1 fruit fly cellular context compared by ENCODE assay signal in the genomic region with DNA sequence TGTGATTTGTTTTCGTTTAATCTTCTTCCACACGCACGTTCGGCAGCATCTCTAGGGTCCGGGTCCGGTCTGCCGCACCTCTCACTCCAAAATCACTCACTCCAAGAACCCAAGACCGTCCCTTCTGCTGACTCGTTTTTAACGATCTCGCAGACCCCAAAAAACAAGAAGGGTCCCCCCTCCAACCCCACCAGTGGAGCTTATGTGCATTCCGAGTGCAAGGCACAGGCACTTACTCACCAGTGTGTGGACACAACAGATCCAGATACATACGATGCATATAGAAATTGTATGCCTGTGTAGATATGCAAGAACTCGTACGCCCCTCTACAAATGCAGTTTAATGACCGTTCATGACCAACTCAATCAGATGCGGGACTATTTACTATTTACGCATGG.
TF ChIP-seq lines count a peak whose summit lies in the region.

No protein-coding gene starts in this region.

TF ChIP-seq in whole organism, embryonic, 481 proteins besides CTCF, POLR2A, EP300 and RAD21 (continued from another document and continues in another):
- TF ChIP-seq CG7271 (tag; optimal IDR thresholded peaks at IDR 0.05; lab: Kevin White, UChicago) (no peak), usp (GFP tag; optimal IDR thresholded peaks at IDR 0.05; lab: Kevin White, UChicago) (no peak), exex (tag; optimal IDR thresholded peaks at IDR 0.05; lab: Kevin White, UChicago) (no peak), crp (GFP tag; optimal IDR thresholded peaks at IDR 0.05; lab: Kevin White, UChicago) (no peak), CG8765 (GFP tag; IDR thresholded peaks at IDR 0.05; lab: Robert Waterston, UW) (no peak), CG2120 (GFP tag; optimal IDR thresholded peaks at IDR 0.05; lab: Kevin White, UChicago) (no peak), sens (GFP tag; lab: Kevin White, UChicago) (no peak), ind (GFP tag; optimal IDR thresholded peaks at IDR 0.05; lab: Kevin White, UChicago) (no peak), sd (tag; optimal IDR thresholded peaks at IDR 0.05; lab: Kevin White, UChicago) (peak; percentile 57), D (optimal IDR thresholded peaks at IDR 0.05; lab: Kevin White, UChicago) (no peak), D (GFP tag; optimal IDR thresholded peaks at IDR 0.05; lab: Kevin White, UChicago) (no peak), Ets65A (GFP tag; lab: Kevin White, UChicago) (peak; percentile 80), CG2199 (GFP tag; IDR thresholded peaks at IDR 0.05; lab: Robert Waterston, UW) (peak; percentile 49; the same call in 1 of the 3 replicates), run (tag; optimal IDR thresholded peaks at IDR 0.05; lab: Kevin White, UChicago) (no peak), peb (GFP tag; IDR thresholded peaks at IDR 0.05; lab: Robert Waterston, UW) (no peak), CG10431 (GFP tag; optimal IDR thresholded peaks at IDR 0.05; lab: Kevin White, UChicago) (no peak), otp (GFP tag; IDR thresholded peaks at IDR 0.05; lab: Robert Waterston, UW) (peak; percentile 48; the same call in 1 of the 3 replicates), az2 (GFP tag; optimal IDR thresholded peaks at IDR 0.05; lab: Kevin White, UChicago) (no peak), pnt (GFP tag; optimal IDR thresholded peaks at IDR 0.05; lab: Kevin White, UChicago) (no peak), CG11085 (GFP tag; IDR thresholded peaks at IDR 0.05; lab: Robert Waterston, UW) (no peak), CG16815 (GFP tag; optimal IDR thresholded peaks at IDR 0.05; lab: Kevin White, UChicago) (no peak), Stat92E (GFP tag; optimal IDR thresholded peaks at IDR 0.05; lab: Kevin White, UChicago) (no peak), zfh2 (GFP tag; optimal IDR thresholded peaks at IDR 0.05; lab: Kevin White, UChicago) (no peak), Med (GFP tag; lab: Kevin White, UChicago) (peak; percentile 37), sens-2 (GFP tag; IDR thresholded peaks at IDR 0.05; lab: Robert Waterston, UW) (no peak), dm (GFP tag; optimal IDR thresholded peaks at IDR 0.05; lab: Kevin White, UChicago) (no peak), cg (GFP tag; optimal IDR thresholded peaks at IDR 0.05; lab: Kevin White, UChicago) (peak; percentile 50), CG18599 (GFP tag; optimal IDR thresholded peaks at IDR 0.05; lab: Kevin White, UChicago) (no peak), NfI (GFP tag; optimal IDR thresholded peaks at IDR 0.05; lab: Kevin White, UChicago) (no peak), CG4328 (GFP tag; optimal IDR thresholded peaks at IDR 0.05; lab: Kevin White, UChicago) (no peak), Drgx (GFP tag; IDR thresholded peaks at IDR 0.05; lab: Robert Waterston, UW) (0 out of 2 replicates have a peak, but pooled peaks have one; percentile 22), jing (GFP tag; optimal IDR thresholded peaks at IDR 0.05; lab: Kevin White, UChicago) (no peak), corto (GFP tag; optimal IDR thresholded peaks at IDR 0.05; lab: Kevin White, UChicago) (no peak), CG6654 (GFP tag; optimal IDR thresholded peaks at IDR 0.05; lab: Kevin White, UChicago) (no peak), CG13775 (GFP tag; optimal IDR thresholded peaks at IDR 0.05; lab: Kevin White, UChicago) (no peak), schlank (tag; optimal IDR thresholded peaks at IDR 0.05; lab: Kevin White, UChicago) (no peak), Ptx1 (GFP tag; IDR thresholded peaks at IDR 0.05; lab: Robert Waterston, UW) (no peak), sim (GFP tag; IDR thresholded peaks at IDR 0.05; lab: Robert Waterston, UW) (no peak), CG3281 (GFP tag; optimal IDR thresholded peaks at IDR 0.05; lab: Kevin White, UChicago) (no peak), lov (optimal IDR thresholded peaks at IDR 0.05; lab: Kevin White, UChicago) (no peak), lov (GFP tag; IDR thresholded peaks at IDR 0.05; lab: Robert Waterston, UW) (no peak), yki (optimal IDR thresholded peaks at IDR 0.05; lab: Kevin White, UChicago) (no peak), CG6175 (GFP tag; IDR thresholded peaks at IDR 0.05; lab: Robert Waterston, UW) (no peak), zen (tag; optimal IDR thresholded peaks at IDR 0.05; lab: Kevin White, UChicago) (no peak), Pdp1 (GFP tag; optimal IDR thresholded peaks at IDR 0.05; lab: Kevin White, UChicago) (no peak), fru (optimal IDR thresholded peaks at IDR 0.05; lab: Kevin White, UChicago) (no peak), CG3838 (GFP tag; optimal IDR thresholded peaks at IDR 0.05; lab: Kevin White, UChicago) (no peak), emc (GFP tag; optimal IDR thresholded peaks at IDR 0.05; lab: Kevin White, UChicago) (no peak), dysf (GFP tag; IDR thresholded peaks at IDR 0.05; lab: Robert Waterston, UW) (no peak), cas (GFP tag; IDR thresholded peaks at IDR 0.05; lab: Robert Waterston, UW) (no peak), sc (optimal IDR thresholded peaks at IDR 0.05; lab: Kevin White, UChicago) (no peak), sc (GFP tag; optimal IDR thresholded peaks at IDR 0.05; lab: Kevin White, UChicago) (no peak), kni (GFP tag; optimal IDR thresholded peaks at IDR 0.05; lab: Kevin White, UChicago) (peak; percentile 89), NC2β (GFP tag; optimal IDR thresholded peaks at IDR 0.05; lab: Kevin White, UChicago) (no peak), CG13123 (GFP tag; optimal IDR thresholded peaks at IDR 0.05; lab: Kevin White, UChicago) (no peak), nom (GFP tag; optimal IDR thresholded peaks at IDR 0.05; lab: Kevin White, UChicago) (peak; percentile 40), CG3726 (GFP tag; IDR thresholded peaks at IDR 0.05; lab: Robert Waterston, UW) (no peak), CG11696 (GFP tag; IDR thresholded peaks at IDR 0.05; lab: Robert Waterston, UW) (no peak), Lim3 (GFP tag; IDR thresholded peaks at IDR 0.05; lab: Robert Waterston, UW) (no peak), HmgZ (tag; optimal IDR thresholded peaks at IDR 0.05; lab: Kevin White, UChicago) (no peak), CG15011 (GFP tag; optimal IDR thresholded peaks at IDR 0.05; lab: Kevin White, UChicago) (no peak), CG13894 (tag; optimal IDR thresholded peaks at IDR 0.05; lab: Kevin White, UChicago) (no peak), gfzf (GFP tag; optimal IDR thresholded peaks at IDR 0.05; lab: Kevin White, UChicago) (no peak), CG1602 (GFP tag; optimal IDR thresholded peaks at IDR 0.05; lab: Kevin White, UChicago) (no peak), CG30020 (tag; optimal IDR thresholded peaks at IDR 0.05; lab: Kevin White, UChicago) (no peak), shn (GFP tag; optimal IDR thresholded peaks at IDR 0.05; lab: Kevin White, UChicago) (no peak), ATbp (GFP tag; optimal IDR thresholded peaks at IDR 0.05; lab: Kevin White, UChicago) (no peak), gro (GFP tag; optimal IDR thresholded peaks at IDR 0.05; lab: Kevin White, UChicago) (no peak), gt (GFP tag; IDR thresholded peaks at IDR 0.05; lab: Robert Waterston, UW) (no peak), Hr78 (GFP tag; optimal IDR thresholded peaks at IDR 0.05; lab: Kevin White, UChicago) (no peak), CG9727 (GFP tag; optimal IDR thresholded peaks at IDR 0.05; lab: Kevin White, UChicago) (no peak), knrl (GFP tag; IDR thresholded peaks at IDR 0.05; lab: Robert Waterston, UW; ENCODE audit: partially characterized antibody) (no peak), tio (GFP tag; optimal IDR thresholded peaks at IDR 0.05; lab: Kevin White, UChicago) (no peak), CG15514 (GFP tag; optimal IDR thresholded peaks at IDR 0.05; lab: Kevin White, UChicago) (no peak), HLH3B (GFP tag; IDR thresholded peaks at IDR 0.05; lab: Robert Waterston, UW) (0 out of 2 replicates have a peak, but pooled peaks have one; percentile 18), CG15601 (tag; optimal IDR thresholded peaks at IDR 0.05; lab: Kevin White, UChicago) (no peak), Eip74EF (GFP tag; optimal IDR thresholded peaks at IDR 0.05; lab: Kevin White, UChicago) (no peak), pb (GFP tag; optimal IDR thresholded peaks at IDR 0.05; lab: Kevin White, UChicago) (no peak), CG13296 (GFP tag; optimal IDR thresholded peaks at IDR 0.05; lab: Kevin White, UChicago) (no peak), chif (GFP tag; optimal IDR thresholded peaks at IDR 0.05; lab: Kevin White, UChicago) (no peak), fd3F (GFP tag; optimal IDR thresholded peaks at IDR 0.05; lab: Kevin White, UChicago) (no peak), CG13624 (GFP tag; optimal IDR thresholded peaks at IDR 0.05; lab: Kevin White, UChicago) (no peak), BtbVII (GFP tag; optimal IDR thresholded peaks at IDR 0.05; lab: Kevin White, UChicago) (no peak), inv (GFP tag; IDR thresholded peaks at IDR 0.05; lab: Robert Waterston, UW; ENCODE audit: partially characterized antibody) (no peak), CG2129 (GFP tag; IDR thresholded peaks at IDR 0.05; lab: Robert Waterston, UW; ENCODE audit: partially characterized antibody) (no peak), ham (GFP tag; IDR thresholded peaks at IDR 0.05; lab: Robert Waterston, UW) (no peak), Fer1 (GFP tag; optimal IDR thresholded peaks at IDR 0.05; lab: Kevin White, UChicago) (no peak), abd-A (tag; optimal IDR thresholded peaks at IDR 0.05; lab: Kevin White, UChicago) (no peak), wek (GFP tag; optimal IDR thresholded peaks at IDR 0.05; lab: Kevin White, UChicago) (no peak), nerfin-1 (tag; optimal IDR thresholded peaks at IDR 0.05; lab: Kevin White, UChicago) (no peak), CG18011 (GFP tag; optimal IDR thresholded peaks at IDR 0.05; lab: Kevin White, UChicago) (no peak), Dref (GFP tag; IDR thresholded peaks at IDR 0.05; lab: Robert Waterston, UW) (no peak), gce (GFP tag; IDR thresholded peaks at IDR 0.05; lab: Robert Waterston, UW) (no peak), hkb (optimal IDR thresholded peaks at IDR 0.05; lab: Kevin White, UChicago) (no peak), hkb (GFP tag; IDR thresholded peaks at IDR 0.05; lab: Robert Waterston, UW) (no peak), CG17328 (GFP tag; IDR thresholded peaks at IDR 0.05; lab: Robert Waterston, UW) (no peak), fd96Cb (tag; optimal IDR thresholded peaks at IDR 0.05; lab: Kevin White, UChicago) (no peak), CG7963 (GFP tag; IDR thresholded peaks at IDR 0.05; lab: Robert Waterston, UW; ENCODE audit: partially characterized antibody) (no peak), jumu (GFP tag; optimal IDR thresholded peaks at IDR 0.05; lab: Kevin White, UChicago) (no peak), CG7987 (GFP tag; optimal IDR thresholded peaks at IDR 0.05; lab: Kevin White, UChicago) (no peak), z (GFP tag; IDR thresholded peaks at IDR 0.05; lab: Robert Waterston, UW) (peak; percentile 85), CG1024 (GFP tag; IDR thresholded peaks at IDR 0.05; lab: Robert Waterston, UW) (no peak), br (optimal IDR thresholded peaks at IDR 0.05; lab: Kevin White, UChicago) (no peak), CG18262 (tag; optimal IDR thresholded peaks at IDR 0.05; lab: Kevin White, UChicago) (no peak), Blimp-1 (GFP tag; optimal IDR thresholded peaks at IDR 0.05; lab: Kevin White, UChicago) (no peak), CG11456 (GFP tag; IDR thresholded peaks at IDR 0.05; lab: Robert Waterston, UW) (0 out of 3 replicates have a peak, but pooled peaks have one; percentile 63), CG10543 (GFP tag; optimal IDR thresholded peaks at IDR 0.05; lab: Kevin White, UChicago) (no peak), crol (GFP tag; IDR thresholded peaks at IDR 0.05; lab: Robert Waterston, UW) (peak; percentile 87), CG4820 (GFP tag; optimal IDR thresholded peaks at IDR 0.05; lab: Kevin White, UChicago) (no peak), Doc2 (GFP tag; IDR thresholded peaks at IDR 0.05; lab: Robert Waterston, UW) (no peak), slou (GFP tag; optimal IDR thresholded peaks at IDR 0.05; lab: Kevin White, UChicago) (no peak), sr (GFP tag; IDR thresholded peaks at IDR 0.05; lab: Robert Waterston, UW) (no peak), CG1647 (GFP tag; optimal IDR thresholded peaks at IDR 0.05; lab: Kevin White, UChicago) (no peak), sqz (GFP tag; optimal IDR thresholded peaks at IDR 0.05; lab: Kevin White, UChicago) (no peak), CG18764 (GFP tag; optimal IDR thresholded peaks at IDR 0.05; lab: Kevin White, UChicago) (no peak), MTF-1 (GFP tag; optimal IDR thresholded peaks at IDR 0.05; lab: Kevin White, UChicago; ENCODE audit: borderline replicate concordance) (no peak), CG4360 (GFP tag; IDR thresholded peaks at IDR 0.05; lab: Robert Waterston, UW) (no peak), chm (GFP tag; IDR thresholded peaks at IDR 0.05; lab: Robert Waterston, UW) (peak; percentile 60; the same call in 1 of the 2 replicates), Taf1 (GFP tag; IDR thresholded peaks at IDR 0.05; lab: Robert Waterston, UW) (no peak), esg (GFP tag; conservative IDR thresholded peaks at IDR 0.05; lab: Robert Waterston, UW) (no peak), stc (GFP tag; IDR thresholded peaks at IDR 0.05; lab: Robert Waterston, UW) (no peak), onecut (GFP tag; IDR thresholded peaks at IDR 0.05; lab: Robert Waterston, UW) (no peak), stwl (tag; optimal IDR thresholded peaks at IDR 0.05; lab: Kevin White, UChicago) (no peak), vfl (GFP tag; optimal IDR thresholded peaks at IDR 0.05; lab: Kevin White, UChicago) (no peak), Hsf (GFP tag; optimal IDR thresholded peaks at IDR 0.05; lab: Kevin White, UChicago) (no peak), CG14860 (GFP tag; IDR thresholded peaks at IDR 0.05; lab: Robert Waterston, UW; ENCODE audit: partially characterized antibody) (no peak), NC2α (GFP tag; optimal IDR thresholded peaks at IDR 0.05; lab: Kevin White, UChicago) (no peak), Rfx (GFP tag; IDR thresholded peaks at IDR 0.05; lab: Robert Waterston, UW) (no peak), CG11560 (tag; IDR thresholded peaks at IDR 0.05; lab: Robert Waterston, UW) (no peak), CG14667 (GFP tag; IDR thresholded peaks at IDR 0.05; lab: Robert Waterston, UW) (no peak), CG10366 (GFP tag; IDR thresholded peaks at IDR 0.05; lab: Robert Waterston, UW) (no peak), CG18476 (GFP tag; optimal IDR thresholded peaks at IDR 0.05; lab: Kevin White, UChicago) (no peak), kay (GFP tag; optimal IDR thresholded peaks at IDR 0.05; lab: Kevin White, UChicago) (no peak), pros (GFP tag; optimal IDR thresholded peaks at IDR 0.05; lab: Kevin White, UChicago) (peak; percentile 51), Sin3A (optimal IDR thresholded peaks at IDR 0.05; lab: Kevin White, UChicago) (no peak), Lhr (GFP tag; optimal IDR thresholded peaks at IDR 0.05; lab: Kevin White, UChicago) (no peak), org-1 (GFP tag; optimal IDR thresholded peaks at IDR 0.05; lab: Kevin White, UChicago) (no peak)
